Worm (Caenorhabditis elegans) whole organism, mixed stage, embryonic: ENCODE measurements around the gene secs-1.

Experiments used
- bed-3 ChIP-seq: fragments of 200-800 bp; sonication (Bioruptor generic); optimal IDR thresholded peaks from 3 replicates; lab custom pipeline; 2018; ENCODE audit warnings: mild to moderate bottlenecking, missing genetic modification characterization, moderate library complexity, missing compliant biosample characterization
- ceh-39 ChIP-seq: fragments of 150-350 bp; optimal IDR thresholded peaks from 2 replicates; lab custom pipeline; 2014; ENCODE audit warnings: missing biosample characterization, missing genetic modification characterization
- ceh-83 ChIP-seq: fragments of 200-800 bp; sonication (Bioruptor generic); optimal IDR thresholded peaks from 2 replicates; lab custom pipeline; 2018; ENCODE audit warnings: mild to moderate bottlenecking, missing genetic modification characterization, missing compliant biosample characterization
- ces-1 ChIP-seq: fragments of 150-350 bp; optimal IDR thresholded peaks from 2 replicates; lab custom pipeline; 2014; ENCODE audit warnings: missing biosample characterization, missing genetic modification reagents, missing genetic modification characterization
- cnd-1 ChIP-seq: fragments of 200-800 bp; sonication (Bioruptor generic); optimal IDR thresholded peaks from 2 replicates; lab custom pipeline; 2018; ENCODE audit warnings: mild to moderate bottlenecking, missing genetic modification characterization, missing compliant biosample characterization
- drap-1 ChIP-seq: fragments of 200-800 bp; sonication (Bioruptor generic); optimal IDR thresholded peaks from 3 replicates; lab custom pipeline; 2018; ENCODE audit warnings: mild to moderate bottlenecking, missing genetic modification characterization, missing compliant biosample characterization
- elt-1 ChIP-seq: sonication (generic microtip); optimal IDR thresholded peaks from 2 replicates; lab custom pipeline; 2017; ENCODE audit warnings: missing genetic modification characterization, mild to moderate bottlenecking, missing compliant biosample characterization, antibody characterized with exemption, moderate library complexity, borderline replicate concordance; ENCODE audit not compliant: insufficient read depth
- elt-3 ChIP-seq: fragments of 150-350 bp; optimal IDR thresholded peaks from 2 replicates; lab custom pipeline; 2014; ENCODE audit warnings: missing biosample characterization, missing genetic modification characterization
- flh-1 ChIP-seq: fragments of 200-800 bp; sonication (Bioruptor generic); optimal IDR thresholded peaks from 2 replicates; lab custom pipeline; 2018; ENCODE audit warnings: mild to moderate bottlenecking, missing genetic modification characterization, moderate library complexity, missing compliant biosample characterization
- hlh-1 ChIP-seq: fragments of 150-350 bp; optimal IDR thresholded peaks from 2 replicates; lab custom pipeline; 2014; ENCODE audit warnings: missing biosample characterization, missing genetic modification reagents, missing genetic modification characterization
- lin-13 ChIP-seq: fragments of 150-350 bp; optimal IDR thresholded peaks from 2 replicates; lab custom pipeline; 2014; ENCODE audit warnings: missing biosample characterization, missing genetic modification characterization
- lin-32 ChIP-seq: fragments of 200-800 bp; sonication (Bioruptor generic); optimal IDR thresholded peaks from 2 replicates; lab custom pipeline; 2018; ENCODE audit warnings: mild to moderate bottlenecking, missing genetic modification characterization, missing compliant biosample characterization
- lsy-2 ChIP-seq: fragments of 150-350 bp; optimal IDR thresholded peaks from 2 replicates; lab custom pipeline; 2014; ENCODE audit warnings: missing biosample characterization, missing genetic modification characterization
- mab-5 ChIP-seq: fragments of 150-350 bp; optimal IDR thresholded peaks from 2 replicates; lab custom pipeline; 2014; ENCODE audit warnings: missing biosample characterization, missing genetic modification characterization
- nhr-12 ChIP-seq: fragments of 150-350 bp; optimal IDR thresholded peaks from 2 replicates; lab custom pipeline; 2014; ENCODE audit warnings: missing biosample characterization, missing genetic modification characterization
- nhr-237 ChIP-seq: fragments of 150-350 bp; optimal IDR thresholded peaks from 2 replicates; lab custom pipeline; 2014; ENCODE audit warnings: missing biosample characterization, missing genetic modification characterization
- nhr-76 ChIP-seq: sonication (generic microtip); optimal IDR thresholded peaks from 2 replicates; lab custom pipeline; 2017; ENCODE audit warnings: missing biosample characterization, missing genetic modification characterization
- sem-2 ChIP-seq: fragments of 200-800 bp; sonication (Bioruptor generic); optimal IDR thresholded peaks from 2 replicates; lab custom pipeline; 2018; ENCODE audit warnings: mild to moderate bottlenecking, missing genetic modification characterization, missing compliant biosample characterization
- snpc-4 ChIP-seq: fragments of 150-350 bp; optimal IDR thresholded peaks from 2 replicates; lab custom pipeline; 2014; ENCODE audit warnings: missing biosample characterization, missing genetic modification characterization
- sptf-1 ChIP-seq: sonication (generic microtip); optimal IDR thresholded peaks from 2 replicates; lab custom pipeline; 2017; ENCODE audit warnings: mild to moderate bottlenecking, missing genetic modification characterization, moderate library complexity, missing compliant biosample characterization
- tbx-8 ChIP-seq: fragments of 200-800 bp; sonication (Bioruptor generic); optimal IDR thresholded peaks from 2 replicates; lab custom pipeline; 2018; ENCODE audit warnings: mild to moderate bottlenecking, missing genetic modification characterization, moderate library complexity, missing compliant biosample characterization
- unc-120 ChIP-seq: sonication (generic microtip); optimal IDR thresholded peaks from 2 replicates; lab custom pipeline; 2017; ENCODE audit warnings: missing genetic modification characterization, missing compliant biosample characterization; ENCODE audit not compliant: poor library complexity, severe bottlenecking
- unc-62 ChIP-seq: fragments of 150-350 bp; optimal IDR thresholded peaks from 2 replicates; lab custom pipeline; 2014; ENCODE audit warnings: missing biosample characterization, missing genetic modification reagents, missing genetic modification characterization
- zip-8 ChIP-seq: fragments of 150-350 bp; optimal IDR thresholded peaks from 2 replicates; lab custom pipeline; 2014; ENCODE audit warnings: missing biosample characterization, missing genetic modification characterization
- ztf-11 ChIP-seq: fragments of 150-350 bp; optimal IDR thresholded peaks from 2 replicates; lab custom pipeline; 2014; ENCODE audit warnings: missing biosample characterization, missing genetic modification characterization

The secs-1 gene

ce11 chrV:10758658-10759057, 45.6 kb downstream of the secs-1 start, which contains the start of gene F28H7.8:
Gene F28H7.8, plus strand, starts transcription at chrV:10758958.
- TF ChIP-seq drap-1 (GFP tag; lab: Kevin White, UChicago) (no peak), lsy-2 (tag; lab: Kevin White, UChicago) (no peak), flh-1 (no peak), elt-1 (tag; lab: Kevin White, UChicago) (no peak), hlh-1 (tag; lab: Kevin White, UChicago) (no peak), elt-3 (no peak), unc-62 (GFP tag; lab: Kevin White, UChicago) (no peak), ceh-39 (tag; lab: Kevin White, UChicago) (no peak), sem-2 (GFP tag; lab: Kevin White, UChicago) (no peak), nhr-237 (no peak), bed-3 (GFP tag; lab: Kevin White, UChicago) (no peak)
- TF ChIP-seq, all 35 proteins: peak for 0

ce11 chrV:10757128-10757527, 47.1 kb downstream of the secs-1 start:
- TF ChIP-seq ztf-11 (tag; lab: Kevin White, UChicago) = no peak
- TF ChIP-seq unc-120 = no peak
- no peak for TF ChIP-seq ceh-39 (tag; lab: Kevin White, UChicago)
- TF ChIP-seq bed-3 (GFP tag; lab: Kevin White, UChicago) = no peak
- no peak for TF ChIP-seq elt-1 (tag; lab: Kevin White, UChicago)
- no peak for TF ChIP-seq mab-5
- no peak for TF ChIP-seq snpc-4 (tag; lab: Kevin White, UChicago)
- no peak for TF ChIP-seq cnd-1 (tag; lab: Kevin White, UChicago)
- TF ChIP-seq zip-8 (tag; lab: Kevin White, UChicago) = no peak

DNA sequence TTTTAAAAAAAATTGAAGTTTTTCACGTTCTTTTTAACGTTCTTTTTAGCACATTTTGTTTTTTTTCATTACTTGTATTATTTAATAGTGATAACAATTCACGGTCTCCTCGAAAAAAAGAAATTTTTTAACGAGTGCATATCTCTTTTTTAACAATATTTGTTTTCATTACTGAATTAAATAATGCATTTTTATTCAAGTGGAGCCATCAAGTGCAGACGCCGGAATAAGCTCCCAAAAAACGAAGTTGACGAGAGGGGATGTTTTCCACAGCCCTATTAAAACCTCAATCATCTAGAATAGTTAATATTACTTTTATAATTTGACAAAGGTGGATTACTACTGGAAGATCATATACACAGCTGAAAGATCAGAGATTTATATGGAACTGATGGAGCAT, 47.6 kb downstream of the secs-1 start, which contains the start of gene irld-6:
Gene irld-6 (minus strand): TSS at position 101 of the 400 bp plus-strand sequence.
- TF ChIP-seq unc-62 (GFP tag; lab: Kevin White, UChicago) (no peak), flh-1 (no peak), nhr-237 (no peak), cnd-1 (tag; lab: Kevin White, UChicago) (no peak), nhr-76 (tag; lab: Kevin White, UChicago) (no peak), sptf-1 (no peak), ces-1 (GFP tag; lab: Kevin White, UChicago) (no peak), nhr-12 (tag; lab: Kevin White, UChicago) (no peak)

- TF ChIP-seq lin-13 (tag; lab: Kevin White, UChicago) (no peak), snpc-4 (tag; lab: Kevin White, UChicago) (no peak), ztf-11 (tag; lab: Kevin White, UChicago) (no peak), elt-3 (no peak), bed-3 (GFP tag; lab: Kevin White, UChicago) (no peak), nhr-12 (tag; lab: Kevin White, UChicago) (no peak), cnd-1 (tag; lab: Kevin White, UChicago) (no peak), zip-8 (tag; lab: Kevin White, UChicago) (no peak), unc-120 (no peak), flh-1 (no peak), unc-62 (GFP tag; lab: Kevin White, UChicago) (no peak), elt-1 (tag; lab: Kevin White, UChicago) (no peak), tbx-8 (GFP tag; lab: Kevin White, UChicago) (no peak), ceh-83 (GFP tag; lab: Kevin White, UChicago) (no peak), lsy-2 (tag; lab: Kevin White, UChicago) (no peak), lin-32 (GFP tag; lab: Kevin White, UChicago) (no peak)
- TF ChIP-seq, all 35 proteins: peak for 0
Observed at ce11 chrV:10754050-10754449, 50.2 kb downstream of the secs-1 start, which contains the start of gene F28H7.7. Gene F28H7.7, minus strand, starts transcription at chrV:10754150.
